Worm (Caenorhabditis elegans) whole organism, L2 larva: ENCODE results near the gene flor-1.
"Not testable (repeated sequence)": the region's sequence is repeated elsewhere in the genome, so short reads cannot be mapped to it uniquely, and the experiment has no call there.

ENCODE experiments used
- C34F6.9 ChIP-seq: fragments of 150-350 bp; optimal IDR thresholded peaks from 2 replicates; lab custom pipeline; 2014; ENCODE audit warnings: missing biosample characterization, missing genetic modification characterization
- F13H6.1 ChIP-seq: sonication (generic microtip); optimal IDR thresholded peaks from 2 replicates; lab custom pipeline; 2016; ENCODE audit warnings: missing genetic modification characterization, missing compliant biosample characterization
- R02D3.7 ChIP-seq: fragments of 150-350 bp; optimal IDR thresholded peaks from 2 replicates; lab custom pipeline; 2014; ENCODE audit warnings: missing biosample characterization, missing genetic modification characterization
- Y55F3AM.14 ChIP-seq: fragments of 200-800 bp; sonication (Bioruptor generic); optimal IDR thresholded peaks from 2 replicates; lab custom pipeline; 2018; ENCODE audit warnings: mild to moderate bottlenecking, missing genetic modification characterization, missing compliant biosample characterization
- ZK546.5 ChIP-seq: sonication (generic microtip); optimal IDR thresholded peaks from 2 replicates; lab custom pipeline; 2017; ENCODE audit warnings: missing biosample characterization, missing genetic modification characterization
- aly-2 ChIP-seq: fragments of 150-350 bp; optimal IDR thresholded peaks from 2 replicates; lab custom pipeline; 2014; ENCODE audit warnings: missing biosample characterization, missing genetic modification characterization
- ceh-16 ChIP-seq: fragments of 150-350 bp; optimal IDR thresholded peaks from 2 replicates; lab custom pipeline; 2014; ENCODE audit warnings: missing biosample characterization, missing genetic modification characterization
- crh-2 ChIP-seq: sonication (generic microtip); optimal IDR thresholded peaks from 2 replicates; lab custom pipeline; 2017; ENCODE audit warnings: missing biosample characterization, missing genetic modification characterization
- dmd-4 ChIP-seq: sonication (generic microtip); optimal IDR thresholded peaks from 2 replicates; lab custom pipeline; 2017; ENCODE audit warnings: missing biosample characterization, missing genetic modification characterization
- egl-27 ChIP-seq: sonication (generic microtip); optimal IDR thresholded peaks from 3 replicates; lab custom pipeline; 2017; ENCODE audit warnings: missing biosample characterization, missing genetic modification reagents, missing genetic modification characterization
- elt-1 ChIP-seq: fragments of 150-350 bp; optimal IDR thresholded peaks from 2 replicates; lab custom pipeline; 2014; ENCODE audit warnings: missing biosample characterization, missing genetic modification characterization
- fos-1 ChIP-seq: fragments of 150-350 bp; optimal IDR thresholded peaks from 2 replicates; lab custom pipeline; 2014; ENCODE audit warnings: missing biosample characterization, missing genetic modification characterization
- lin-11 ChIP-seq: fragments of 150-350 bp; sonication (generic microtip); optimal IDR thresholded peaks from 2 replicates; lab custom pipeline; 2014; ENCODE audit warnings: missing biosample characterization, missing genetic modification characterization, inconsistent platforms, mixed read lengths
- lin-13 ChIP-seq: fragments of 150-350 bp; optimal IDR thresholded peaks from 2 replicates; lab custom pipeline; 2014; ENCODE audit warnings: missing biosample characterization, missing genetic modification reagents, missing genetic modification characterization
- lsy-2 ChIP-seq, 2 experiments: fragments of 150-350 bp in 1 of 2; sonication (generic microtip) in 1 of 2; optimal IDR thresholded peaks; 2 replicates each; lab custom pipeline; 2014 to 2017; ENCODE audit warnings: missing biosample characterization in 2 of 2, missing genetic modification characterization in 2 of 2
- mab-5 ChIP-seq: fragments of 150-350 bp; optimal IDR thresholded peaks from 2 replicates; lab custom pipeline; 2014; ENCODE audit warnings: missing biosample characterization, missing genetic modification characterization
- mbf-1 ChIP-seq: sonication (generic microtip); optimal IDR thresholded peaks from 2 replicates; lab custom pipeline; 2017; ENCODE audit warnings: missing biosample characterization, missing genetic modification characterization
- nhr-10 ChIP-seq: sonication (generic microtip); optimal IDR thresholded peaks from 2 replicates; lab custom pipeline; 2017; ENCODE audit warnings: missing biosample characterization, missing genetic modification characterization
- nhr-129 ChIP-seq: fragments of 150-350 bp; optimal IDR thresholded peaks from 2 replicates; lab custom pipeline; 2014; ENCODE audit warnings: missing biosample characterization, missing genetic modification characterization
- nhr-23 ChIP-seq: fragments of 150-350 bp; optimal IDR thresholded peaks from 2 replicates; lab custom pipeline; 2014; ENCODE audit warnings: missing biosample characterization, missing genetic modification reagents, missing genetic modification characterization
- nhr-25 ChIP-seq: fragments of 150-350 bp; sonication (generic microtip); optimal IDR thresholded peaks from 3 replicates; lab custom pipeline; 2014; ENCODE audit warnings: missing biosample characterization, missing genetic modification characterization
- nhr-6 ChIP-seq: fragments of 150-350 bp; optimal IDR thresholded peaks from 2 replicates; lab custom pipeline; 2014; ENCODE audit warnings: missing biosample characterization, missing genetic modification characterization
- nhr-77 ChIP-seq: fragments of 150-350 bp; optimal IDR thresholded peaks from 2 replicates; lab custom pipeline; 2014; ENCODE audit warnings: missing biosample characterization, missing genetic modification characterization
- peb-1 ChIP-seq: fragments of 150-350 bp; optimal IDR thresholded peaks from 2 replicates; lab custom pipeline; 2014; ENCODE audit warnings: missing biosample characterization, missing genetic modification characterization
- skn-1 ChIP-seq: sonication (generic microtip); optimal IDR thresholded peaks from 2 replicates; lab custom pipeline; 2017; ENCODE audit warnings: missing biosample characterization, missing genetic modification characterization
- sma-9 ChIP-seq, 2 experiments: fragments of 150-350 bp in 1 of 2; sonication (generic microtip) in 1 of 2; optimal IDR thresholded peaks; 2 replicates each; lab custom pipeline; 2014 to 2016; ENCODE audit warnings: missing genetic modification characterization in 2 of 2, mild to moderate bottlenecking in 1 of 2, missing biosample characterization in 1 of 2, missing compliant biosample characterization in 1 of 2, missing genetic modification reagents in 1 of 2, moderate library complexity in 1 of 2
- unc-39 ChIP-seq: fragments of 150-350 bp; optimal IDR thresholded peaks from 2 replicates; lab custom pipeline; 2014; ENCODE audit warnings: missing biosample characterization, missing genetic modification characterization
- unc-55 ChIP-seq: fragments of 150-350 bp; sonication (generic microtip); optimal IDR thresholded peaks from 3 replicates; lab custom pipeline; 2014; ENCODE audit warnings: missing biosample characterization, missing genetic modification reagents, missing genetic modification characterization
- zag-1 ChIP-seq: fragments of 150-350 bp; optimal IDR thresholded peaks from 2 replicates; lab custom pipeline; 2014; ENCODE audit warnings: missing biosample characterization, missing genetic modification characterization
- ztf-1 ChIP-seq: fragments of 200-800 bp; sonication (Bioruptor generic); conservative IDR thresholded peaks from 2 replicates; pipeline ENCODE4 v1.3.6; 2022; ENCODE audit warnings: missing genetic modification characterization, missing compliant biosample characterization
- ztf-4 ChIP-seq: fragments of 150-350 bp; optimal IDR thresholded peaks from 2 replicates; lab custom pipeline; 2014; ENCODE audit warnings: missing biosample characterization, missing genetic modification characterization

flor-1 gene

DNA sequence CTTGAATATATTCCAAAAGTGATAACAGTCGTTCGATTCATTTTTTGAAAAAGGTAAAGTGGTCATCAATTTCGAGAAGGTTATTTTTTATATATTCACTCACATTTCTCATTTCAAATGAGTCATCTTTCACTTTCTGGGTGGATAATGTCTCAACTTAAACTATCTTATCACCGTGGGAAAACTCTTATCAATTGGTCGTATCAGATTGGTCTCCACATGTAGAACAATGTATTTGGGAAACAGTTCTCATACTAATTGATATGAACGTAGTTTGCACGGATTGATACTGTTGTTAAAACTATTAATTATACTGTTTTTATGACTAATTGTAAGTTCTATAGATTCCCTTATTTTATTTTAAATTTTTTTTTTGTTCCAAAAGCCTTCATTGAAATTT is 14.4 kb upstream of the flor-1 start:
- TF ChIP-seq mab-5 (tag; lab: Kevin White, UChicago) (no peak), R02D3.7 (tag; lab: Kevin White, UChicago) (no peak), fos-1 (tag; lab: Kevin White, UChicago) (peak; percentile 85)

DNA sequence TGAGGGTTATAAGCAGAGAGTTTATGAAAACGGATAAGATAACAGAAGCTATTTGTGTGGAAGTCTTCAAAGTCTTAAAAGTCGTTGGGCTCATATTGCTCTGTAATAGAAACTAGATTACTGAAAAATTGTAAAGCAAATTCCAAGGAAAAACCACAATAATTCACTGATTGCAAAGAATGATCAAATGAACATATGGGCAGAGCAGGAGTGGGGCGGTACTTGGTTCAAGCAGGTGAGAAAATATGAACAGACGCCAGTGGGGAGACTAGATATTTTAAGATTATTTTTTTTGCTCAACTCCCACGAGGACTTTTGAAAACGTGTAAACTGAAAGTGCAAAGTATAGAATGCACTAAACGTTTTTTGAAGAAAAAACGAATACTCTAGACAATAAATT is 13.0 kb upstream of the flor-1 start, which contains the start of gene str-171:
TSS of gene str-171 (minus strand) at position 101 of the 400 bp plus-strand sequence.
- no peak for TF ChIP-seq dmd-4 (tag; lab: Kevin White, UChicago)
- no peak for TF ChIP-seq lsy-2 (tag; optimal IDR thresholded peaks at IDR 0.05; lab: Kevin White, UChicago)
- TF ChIP-seq ceh-16 (tag; lab: Kevin White, UChicago), result no peak
- no peak for TF ChIP-seq fos-1 (tag; lab: Kevin White, UChicago)

DNA sequence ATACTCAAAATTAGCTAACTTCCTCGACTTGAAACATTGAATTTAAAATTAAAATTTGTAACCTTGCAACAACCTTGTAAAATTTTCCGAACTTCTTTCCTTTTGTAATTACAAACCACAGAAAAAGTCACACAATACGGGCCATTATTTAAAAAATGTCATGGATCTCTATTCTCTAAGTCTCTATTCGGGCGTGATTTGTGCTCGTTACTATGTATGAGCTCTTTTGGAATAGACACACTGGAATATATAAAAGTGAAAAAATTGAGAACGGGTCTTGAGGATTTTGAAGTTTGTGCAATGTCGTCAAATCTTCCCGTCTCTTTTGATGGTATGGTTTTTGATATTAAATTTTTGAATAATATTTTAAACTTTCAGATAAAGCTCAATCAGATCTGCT is 8.5 kb upstream of the flor-1 start, which contains the start of gene srr-7:
TSS of gene srr-7 (plus strand) at position 301 of the 400 bp plus-strand sequence.
- TF ChIP-seq dmd-4 (tag; lab: Kevin White, UChicago), result no peak
- no peak for TF ChIP-seq aly-2 (tag; lab: Kevin White, UChicago)
- no peak for TF ChIP-seq elt-1 (tag; lab: Kevin White, UChicago)
- no peak for TF ChIP-seq nhr-77
- no peak for TF ChIP-seq egl-27
- no peak for TF ChIP-seq crh-2
- no peak for TF ChIP-seq zag-1
- TF ChIP-seq mab-5 (tag; lab: Kevin White, UChicago), result no peak
- TF ChIP-seq nhr-23, result no peak
- no peak for TF ChIP-seq nhr-25 (tag; lab: Kevin White, UChicago)
- TF ChIP-seq nhr-10 (tag; lab: Kevin White, UChicago), result no peak
- TF ChIP-seq ztf-1 (GFP tag; lab: Robert Waterston, UW), result no peak
- no peak for TF ChIP-seq skn-1

DNA sequence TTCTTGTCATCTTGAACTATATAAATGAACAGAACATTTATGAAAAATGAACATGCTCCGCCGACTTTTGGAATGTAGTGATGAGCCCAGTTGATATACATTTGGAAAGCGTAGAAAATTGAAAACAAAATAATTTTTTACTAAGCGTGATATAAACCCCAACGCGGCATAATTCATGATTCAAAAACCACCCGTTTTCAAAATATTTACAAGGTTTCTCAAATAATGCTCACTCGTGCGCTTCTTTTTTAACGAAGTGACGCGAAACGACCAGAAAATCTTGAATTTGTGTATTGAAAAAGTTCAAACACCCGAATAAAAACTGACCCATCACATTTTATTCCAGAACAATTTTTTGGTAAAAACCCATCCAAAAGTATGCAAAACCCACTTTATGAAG is 8.0 kb upstream of the flor-1 start, which contains the start of gene srj-27:
TSS of gene srj-27 (minus strand) at position 101 of the 400 bp plus-strand sequence.
- no peak for TF ChIP-seq peb-1 (tag; lab: Kevin White, UChicago)
- TF ChIP-seq unc-55 (GFP tag; lab: Kevin White, UChicago), result no peak
- TF ChIP-seq mbf-1 (tag; lab: Kevin White, UChicago), result no peak
- TF ChIP-seq Y55F3AM.14 (GFP tag; lab: Kevin White, UChicago), result no peak
- TF ChIP-seq ztf-4 (tag; lab: Kevin White, UChicago), result no peak
- TF ChIP-seq C34F6.9, result no peak
- no peak for TF ChIP-seq nhr-6 (tag; lab: Kevin White, UChicago)
- TF ChIP-seq fos-1 (tag; lab: Kevin White, UChicago), result no peak
- TF ChIP-seq unc-39 (tag; lab: Kevin White, UChicago), result no peak
- no peak for TF ChIP-seq ZK546.5 (tag; lab: Kevin White, UChicago)
- no peak for TF ChIP-seq sma-9 (GFP tag; optimal IDR thresholded peaks at IDR 0.05; lab: Kevin White, UChicago)
- TF ChIP-seq sma-9 (tag; optimal IDR thresholded peaks at IDR 0.05; lab: Kevin White, UChicago), result no peak
- TF ChIP-seq lin-13 (GFP tag; lab: Kevin White, UChicago), result no peak
- no peak for TF ChIP-seq ceh-16 (tag; lab: Kevin White, UChicago)

DNA sequence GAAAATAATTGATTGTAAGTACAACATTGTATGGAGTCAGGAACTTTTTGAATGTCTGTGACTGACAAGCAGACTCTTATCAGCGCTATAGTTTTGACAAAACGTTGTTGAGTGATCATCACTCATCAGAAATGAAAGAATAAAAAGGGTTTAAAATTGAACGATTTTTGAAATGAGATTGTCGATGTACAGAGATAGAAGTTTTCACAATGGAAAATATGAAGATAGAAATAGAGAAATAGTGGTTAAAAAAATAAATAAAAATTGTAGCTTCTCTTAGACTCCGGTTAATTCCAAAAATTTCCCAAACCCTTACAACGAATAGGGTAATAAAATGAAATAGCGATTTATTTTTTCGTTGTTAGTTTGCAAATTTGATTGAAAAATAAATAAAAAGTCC is 5.7 kb upstream of the flor-1 start, which contains the start of gene ugt-30:
TSS of gene ugt-30 (minus strand) at position 101 of the 400 bp plus-strand sequence.
- not testable (repeated sequence) for TF ChIP-seq ZK546.5 (tag; lab: Kevin White, UChicago); nhr-129 (tag; lab: Kevin White, UChicago); skn-1

DNA sequence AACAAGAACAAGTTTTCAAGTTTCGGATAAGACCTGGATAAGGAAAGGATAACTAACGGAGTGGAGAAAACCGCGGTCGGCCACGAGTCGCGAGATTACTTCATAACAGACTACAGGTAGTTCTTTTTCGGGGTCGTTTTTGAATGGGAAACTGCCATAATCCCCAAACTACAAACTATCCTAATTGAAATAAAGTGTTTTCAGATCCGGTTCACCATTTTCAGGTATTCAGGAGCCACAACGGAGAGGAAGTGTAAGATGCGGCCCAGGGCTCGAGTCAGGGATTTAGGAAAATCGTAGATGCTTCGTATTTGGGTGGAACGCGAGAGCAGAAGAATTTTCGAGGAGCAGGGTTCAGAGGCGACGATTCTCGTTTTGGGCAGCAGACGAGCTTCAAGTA is 3.4 kb downstream of the flor-1 start, which contains the start of gene T01G5.8:
TSS of gene T01G5.8 (plus strand) at position 301 of the 400 bp plus-strand sequence.
- TF ChIP-seq lin-11 (tag; lab: Kevin White, UChicago); F13H6.1 (tag; lab: Kevin White, UChicago); Y55F3AM.14 (GFP tag; lab: Kevin White, UChicago): not testable (repeated sequence)
